Worm (Caenorhabditis elegans) whole organism, L1 larva: Measurements from ENCODE around the gene srab-8.

Source experiments
- ceh-88 ChIP-seq: fragments of 200-800 bp; sonication (Bioruptor generic); IDR thresholded peaks from 2 replicates; pipeline ENCODE4 v1.3.6; 2022; ENCODE audit warnings: missing genetic modification characterization, missing compliant biosample characterization
- unc-62 ChIP-seq: fragments of 150-350 bp; optimal IDR thresholded peaks from 2 replicates; lab custom pipeline; 2014; ENCODE audit warnings: missing biosample characterization, missing genetic modification reagents, missing genetic modification characterization

DNA sequence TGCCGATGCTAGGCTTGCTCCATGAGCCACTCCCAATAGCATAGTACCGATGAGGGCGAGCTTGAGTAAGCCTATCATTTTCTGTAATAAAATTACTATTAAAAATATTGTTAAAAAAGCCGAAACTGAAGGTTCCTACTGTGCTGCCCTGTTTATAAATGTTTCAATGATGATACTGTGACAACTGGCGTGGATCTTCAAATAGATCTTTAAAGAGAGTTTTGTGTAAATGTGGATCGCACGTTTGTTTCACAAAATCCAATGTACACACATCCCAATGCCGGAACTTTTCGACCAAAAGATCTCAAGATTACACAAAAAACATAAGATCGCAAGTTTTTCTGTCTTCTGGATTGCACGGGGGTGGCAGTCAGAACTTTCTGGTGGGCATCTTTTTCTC is 10.8 kb upstream of the srab-8 start, which contains the start of gene C36C5.14:
- no peak for TF ChIP-seq unc-62 (GFP tag; lab: Kevin White, UChicago)
- no peak for TF ChIP-seq ceh-88 (GFP tag; lab: Robert Waterston, UW)
